Worm (Caenorhabditis elegans) whole organism, mixed stage, embryonic: ENCODE data around the gene F07A11.4.

Experiments
- M03D4.4 ChIP-seq: sonication (generic microtip); optimal IDR thresholded peaks from 2 replicates; lab custom pipeline; 2017; ENCODE audit warnings: mild to moderate bottlenecking, missing genetic modification characterization, missing compliant biosample characterization
- bed-3 ChIP-seq: fragments of 200-800 bp; sonication (Bioruptor generic); optimal IDR thresholded peaks from 3 replicates; lab custom pipeline; 2018; ENCODE audit warnings: mild to moderate bottlenecking, missing genetic modification characterization, moderate library complexity, missing compliant biosample characterization
- ceh-39 ChIP-seq: fragments of 150-350 bp; optimal IDR thresholded peaks from 2 replicates; lab custom pipeline; 2014; ENCODE audit warnings: missing biosample characterization, missing genetic modification characterization
- ceh-43 ChIP-seq: fragments of 200-800 bp; sonication (Bioruptor generic); optimal IDR thresholded peaks from 2 replicates; lab custom pipeline; 2018; ENCODE audit warnings: mild to moderate bottlenecking, missing genetic modification characterization, moderate library complexity, missing compliant biosample characterization
- ceh-83 ChIP-seq: fragments of 200-800 bp; sonication (Bioruptor generic); optimal IDR thresholded peaks from 2 replicates; lab custom pipeline; 2018; ENCODE audit warnings: mild to moderate bottlenecking, missing genetic modification characterization, missing compliant biosample characterization
- ces-1 ChIP-seq: fragments of 150-350 bp; optimal IDR thresholded peaks from 2 replicates; lab custom pipeline; 2014; ENCODE audit warnings: missing biosample characterization, missing genetic modification reagents, missing genetic modification characterization
- cnd-1 ChIP-seq: fragments of 200-800 bp; sonication (Bioruptor generic); optimal IDR thresholded peaks from 2 replicates; lab custom pipeline; 2018; ENCODE audit warnings: mild to moderate bottlenecking, missing genetic modification characterization, missing compliant biosample characterization
- drap-1 ChIP-seq: fragments of 200-800 bp; sonication (Bioruptor generic); optimal IDR thresholded peaks from 3 replicates; lab custom pipeline; 2018; ENCODE audit warnings: mild to moderate bottlenecking, missing genetic modification characterization, missing compliant biosample characterization
- elt-1 ChIP-seq: sonication (generic microtip); optimal IDR thresholded peaks from 2 replicates; lab custom pipeline; 2017; ENCODE audit warnings: missing genetic modification characterization, mild to moderate bottlenecking, missing compliant biosample characterization, antibody characterized with exemption, moderate library complexity, borderline replicate concordance; ENCODE audit not compliant: insufficient read depth
- flh-1 ChIP-seq: fragments of 200-800 bp; sonication (Bioruptor generic); optimal IDR thresholded peaks from 2 replicates; lab custom pipeline; 2018; ENCODE audit warnings: mild to moderate bottlenecking, missing genetic modification characterization, moderate library complexity, missing compliant biosample characterization
- ham-2 ChIP-seq: fragments of 200-800 bp; sonication (Bioruptor generic); optimal IDR thresholded peaks from 2 replicates; lab custom pipeline; 2018; ENCODE audit warnings: mild to moderate bottlenecking, missing genetic modification characterization, missing compliant biosample characterization
- hlh-1 ChIP-seq: fragments of 150-350 bp; optimal IDR thresholded peaks from 2 replicates; lab custom pipeline; 2014; ENCODE audit warnings: missing biosample characterization, missing genetic modification reagents, missing genetic modification characterization
- lin-13 ChIP-seq: fragments of 150-350 bp; optimal IDR thresholded peaks from 2 replicates; lab custom pipeline; 2014; ENCODE audit warnings: missing biosample characterization, missing genetic modification characterization
- lsy-2 ChIP-seq: fragments of 150-350 bp; optimal IDR thresholded peaks from 2 replicates; lab custom pipeline; 2014; ENCODE audit warnings: missing biosample characterization, missing genetic modification characterization
- mab-5 ChIP-seq: fragments of 150-350 bp; optimal IDR thresholded peaks from 2 replicates; lab custom pipeline; 2014; ENCODE audit warnings: missing biosample characterization, missing genetic modification characterization
- mep-1 ChIP-seq: fragments of 150-350 bp; optimal IDR thresholded peaks from 2 replicates; lab custom pipeline; 2017; ENCODE audit warnings: missing biosample characterization, missing genetic modification reagents, missing genetic modification characterization, inconsistent platforms
- nhr-12 ChIP-seq: fragments of 150-350 bp; optimal IDR thresholded peaks from 2 replicates; lab custom pipeline; 2014; ENCODE audit warnings: missing biosample characterization, missing genetic modification characterization
- nhr-237 ChIP-seq: fragments of 150-350 bp; optimal IDR thresholded peaks from 2 replicates; lab custom pipeline; 2014; ENCODE audit warnings: missing biosample characterization, missing genetic modification characterization
- nhr-28 ChIP-seq: fragments of 150-350 bp; optimal IDR thresholded peaks from 2 replicates; lab custom pipeline; 2014; ENCODE audit warnings: missing biosample characterization, missing genetic modification characterization
- nhr-76 ChIP-seq: sonication (generic microtip); optimal IDR thresholded peaks from 2 replicates; lab custom pipeline; 2017; ENCODE audit warnings: missing biosample characterization, missing genetic modification characterization
- pha-4 ChIP-seq: fragments of 150-350 bp; optimal IDR thresholded peaks from 2 replicates; lab custom pipeline; 2018; ENCODE audit warnings: missing biosample characterization, missing genetic modification reagents, missing genetic modification characterization
- snpc-4 ChIP-seq: fragments of 150-350 bp; optimal IDR thresholded peaks from 2 replicates; lab custom pipeline; 2014; ENCODE audit warnings: missing biosample characterization, missing genetic modification characterization
- tbx-8 ChIP-seq: fragments of 200-800 bp; sonication (Bioruptor generic); optimal IDR thresholded peaks from 2 replicates; lab custom pipeline; 2018; ENCODE audit warnings: mild to moderate bottlenecking, missing genetic modification characterization, moderate library complexity, missing compliant biosample characterization
- unc-120 ChIP-seq: sonication (generic microtip); optimal IDR thresholded peaks from 2 replicates; lab custom pipeline; 2017; ENCODE audit warnings: missing genetic modification characterization, missing compliant biosample characterization; ENCODE audit not compliant: poor library complexity, severe bottlenecking
- unc-39 ChIP-seq: fragments of 150-350 bp; optimal IDR thresholded peaks from 2 replicates; lab custom pipeline; 2014; ENCODE audit warnings: missing biosample characterization, missing genetic modification characterization
- unc-62 ChIP-seq: fragments of 150-350 bp; optimal IDR thresholded peaks from 2 replicates; lab custom pipeline; 2014; ENCODE audit warnings: missing biosample characterization, missing genetic modification reagents, missing genetic modification characterization
- zip-8 ChIP-seq: fragments of 150-350 bp; optimal IDR thresholded peaks from 2 replicates; lab custom pipeline; 2014; ENCODE audit warnings: missing biosample characterization, missing genetic modification characterization
- ztf-11 ChIP-seq: fragments of 150-350 bp; optimal IDR thresholded peaks from 2 replicates; lab custom pipeline; 2014; ENCODE audit warnings: missing biosample characterization, missing genetic modification characterization

The F07A11.4 gene

DNA sequence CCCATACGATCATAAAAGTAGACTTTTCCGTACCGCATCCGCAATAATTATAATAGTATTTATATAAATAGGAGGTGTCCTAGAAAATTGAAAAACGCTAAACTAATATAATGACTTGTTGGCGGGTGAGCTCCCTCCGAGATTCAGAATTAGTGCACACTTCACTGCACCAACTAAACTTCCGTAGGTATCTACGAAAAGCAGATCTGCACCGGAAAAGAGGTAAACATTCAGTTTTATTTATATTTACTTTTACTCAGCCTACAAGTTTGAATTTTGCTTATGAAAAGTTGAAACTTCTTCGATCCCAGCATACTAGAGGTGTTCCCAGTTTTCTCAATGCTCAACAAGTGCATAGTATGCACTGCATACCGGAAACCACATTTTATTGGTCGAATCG lies 8.8 kb upstream of the F07A11.4 start, which contains the start of gene F07A11.1:
Gene F07A11.1 (minus strand): TSS at position 101 of the 400 bp plus-strand sequence.
- TF ChIP-seq unc-39 (tag; lab: Kevin White, UChicago) = no peak
- no peak for TF ChIP-seq ceh-43 (GFP tag; lab: Kevin White, UChicago)
- TF ChIP-seq ceh-83 (GFP tag; lab: Kevin White, UChicago) = no peak
- TF ChIP-seq drap-1 (GFP tag; lab: Kevin White, UChicago) = no peak
- no peak for TF ChIP-seq mab-5 (tag; lab: Kevin White, UChicago)
- no peak for TF ChIP-seq lin-13
- no peak for TF ChIP-seq hlh-1 (tag; lab: Kevin White, UChicago)
- no peak for TF ChIP-seq nhr-12 (tag; lab: Kevin White, UChicago)
- TF ChIP-seq bed-3 (GFP tag; lab: Kevin White, UChicago) = no peak

DNA sequence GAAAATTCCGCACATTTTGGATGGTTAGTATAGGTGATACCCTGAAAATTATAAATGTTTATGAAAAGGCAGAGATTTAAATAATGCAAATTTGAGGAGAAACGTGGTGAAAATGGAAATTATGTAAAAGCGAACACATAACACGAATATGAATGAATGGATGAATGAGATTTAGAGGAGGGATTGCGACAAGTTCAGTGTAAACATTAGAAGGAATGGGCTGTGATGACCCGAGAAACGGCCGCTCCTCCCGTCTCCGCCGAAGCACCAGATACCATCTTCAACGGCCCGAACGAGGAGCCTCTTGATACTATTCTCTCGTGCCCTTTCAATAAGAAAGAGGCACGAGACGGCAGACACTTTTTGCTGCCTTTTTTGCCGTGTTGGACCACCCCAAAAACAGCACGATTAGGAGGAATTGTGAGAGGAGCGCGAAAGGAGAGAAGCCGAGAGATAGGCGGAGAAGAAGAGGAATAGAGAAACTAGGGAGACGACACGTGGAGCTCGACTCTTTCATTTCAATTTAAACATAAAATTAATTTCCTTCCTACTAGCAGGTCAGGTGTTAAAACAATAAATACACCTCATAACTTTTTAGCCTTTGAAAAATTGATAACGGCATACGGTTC lies 5.3 kb upstream of the F07A11.4 start, which contains the start of gene gfat-1:
Gene gfat-1 (minus strand): TSS at position 51 of the 629 bp plus-strand sequence.
- no peak for TF ChIP-seq lin-13
- TF ChIP-seq mab-5 (tag; lab: Kevin White, UChicago) = no peak
- no peak for TF ChIP-seq nhr-76 (tag; lab: Kevin White, UChicago)
- TF ChIP-seq mep-1 = no peak
- no peak for TF ChIP-seq nhr-12 (tag; lab: Kevin White, UChicago)
- TF ChIP-seq nhr-28 = no peak
- TF ChIP-seq unc-120 (tag; lab: Kevin White, UChicago) = peak; percentile 78
- TF ChIP-seq ceh-83 (GFP tag; lab: Kevin White, UChicago) = no peak
- TF ChIP-seq elt-1 (tag; lab: Kevin White, UChicago) = peak; percentile 26
- no peak for TF ChIP-seq ces-1 (GFP tag; lab: Kevin White, UChicago)
- no peak for TF ChIP-seq ceh-43 (GFP tag; lab: Kevin White, UChicago)

DNA sequence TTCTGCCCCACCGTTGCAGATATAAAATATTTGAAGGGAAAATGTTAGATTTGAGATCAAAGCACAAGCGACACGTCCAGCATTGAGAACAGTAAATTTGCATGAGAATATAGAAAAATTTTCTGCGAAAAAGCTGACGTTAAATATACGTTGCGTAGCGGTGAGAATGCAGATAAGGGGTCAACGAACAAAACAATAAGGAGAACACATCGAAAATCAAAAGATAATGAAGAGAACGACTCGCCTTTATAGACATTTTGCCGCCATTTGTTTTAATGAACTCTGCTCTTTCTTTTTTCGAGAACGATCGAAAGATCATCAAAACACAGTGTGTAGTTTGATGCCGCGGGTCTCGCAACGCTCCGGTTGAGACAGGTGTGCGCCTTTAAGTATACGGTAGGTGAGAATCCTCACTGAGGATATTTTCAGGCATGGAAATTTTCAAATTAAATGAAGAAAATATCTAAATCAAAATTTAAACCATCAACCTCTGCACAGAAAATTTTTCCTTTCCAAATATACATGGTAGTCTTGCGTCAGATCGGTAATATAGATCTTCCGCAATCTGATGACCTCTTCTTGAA lies 4.6 kb upstream of the F07A11.4 start:
- TF ChIP-seq pha-4 (tag; lab: Kevin White, UChicago) (no peak), ztf-11 (tag; lab: Kevin White, UChicago) (no peak), ceh-43 (GFP tag; lab: Kevin White, UChicago) (no peak), cnd-1 (no peak), lsy-2 (tag; lab: Kevin White, UChicago) (no peak), nhr-12 (tag; lab: Kevin White, UChicago) (no peak), zip-8 (tag; lab: Kevin White, UChicago) (no peak), flh-1 (GFP tag; lab: Kevin White, UChicago) (no peak), mab-5 (tag; lab: Kevin White, UChicago) (no peak), ham-2 (GFP tag; lab: Kevin White, UChicago) (no peak), M03D4.4 (tag; lab: Kevin White, UChicago) (no peak), ceh-39 (tag; lab: Kevin White, UChicago) (no peak), unc-62 (GFP tag; lab: Kevin White, UChicago) (no peak), nhr-237 (tag; lab: Kevin White, UChicago) (no peak), unc-120 (tag; lab: Kevin White, UChicago) (no peak), snpc-4 (tag; lab: Kevin White, UChicago) (no peak), tbx-8 (no peak), unc-39 (tag; lab: Kevin White, UChicago) (no peak)

DNA sequence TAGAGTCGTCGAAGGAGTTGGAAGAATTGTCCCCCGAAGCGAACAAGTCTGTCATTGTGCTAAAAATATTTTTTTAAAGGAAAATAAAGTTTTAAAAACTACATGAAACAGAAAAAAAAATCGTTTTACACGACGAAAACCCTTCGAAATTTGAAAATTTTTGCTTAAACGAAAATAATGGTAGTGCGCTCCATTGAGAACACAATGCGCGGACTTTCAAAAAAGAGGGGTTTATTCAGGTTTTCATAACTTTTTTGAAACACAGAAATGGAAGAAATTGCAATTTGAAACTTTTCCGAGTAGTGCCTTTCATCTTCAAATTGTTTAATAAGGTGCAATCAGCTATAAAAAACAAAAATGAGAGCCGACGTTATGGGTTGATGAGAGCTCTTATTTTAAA lies 1.1 kb upstream of the F07A11.4 start, which contains the start of gene npp-5:
Gene npp-5 (minus strand): TSS at position 59 of the 400 bp plus-strand sequence.
- TF ChIP-seq lsy-2 (tag; lab: Kevin White, UChicago) (peak; percentile 27), bed-3 (GFP tag; lab: Kevin White, UChicago) (no peak)

DNA sequence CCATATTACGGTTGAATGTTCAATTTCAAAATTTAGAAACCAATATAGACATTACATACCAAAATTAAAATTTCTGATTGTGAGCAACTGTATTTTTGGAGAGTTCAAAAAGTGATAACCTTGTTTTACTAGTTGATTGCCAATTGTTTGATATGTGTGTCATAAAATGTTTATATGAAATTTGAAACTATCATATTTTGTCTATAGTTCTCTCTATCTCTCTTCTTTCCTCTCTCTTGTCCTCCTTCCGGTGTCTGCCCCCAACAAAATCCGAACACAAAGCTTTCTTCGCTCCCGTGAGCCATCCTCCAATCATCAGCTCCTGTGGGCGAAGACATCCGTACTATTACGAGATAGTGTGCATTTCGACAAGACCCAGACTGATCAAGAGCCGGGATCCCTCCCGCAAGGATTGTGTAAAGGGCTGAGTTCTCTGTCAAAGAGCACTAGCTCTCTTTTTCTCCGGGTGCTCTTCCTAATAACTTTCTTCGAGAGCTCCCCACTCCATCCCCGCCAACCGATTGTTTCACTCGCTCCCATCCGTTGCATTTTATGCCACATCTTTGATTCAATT lies 1.7 kb downstream of the F07A11.4 start:
- TF ChIP-seq pha-4 (tag; lab: Kevin White, UChicago) = no peak
- no peak for TF ChIP-seq drap-1 (GFP tag; lab: Kevin White, UChicago)
- TF ChIP-seq unc-120 (tag; lab: Kevin White, UChicago) = peak; percentile 37
- TF ChIP-seq unc-62 (GFP tag; lab: Kevin White, UChicago) = peak; percentile 4
